Fruit fly (Drosophila melanogaster): ENCODE results near the gene MnM.

The MnM gene

dm6 chr3L:3159309-3160194 lies 18.8 kb downstream of the MnM start, which contains the start of the genes ND-30 and CG15812 (continued):
- TF ChIP-seq nmo (GFP tag; optimal IDR thresholded peaks at IDR 0.05) (peak; percentile 48), CG6254 (GFP tag; optimal IDR thresholded peaks at IDR 0.05) (no peak), E2f2 (GFP tag; IDR thresholded peaks at IDR 0.05) (0 out of 2 replicates have a peak, but pooled peaks have one; percentile 13), so (GFP tag; IDR thresholded peaks at IDR 0.05) (no peak), CG1603 (tag; optimal IDR thresholded peaks at IDR 0.05) (peak; percentile 99), lov (optimal IDR thresholded peaks at IDR 0.05) (no peak), lov (GFP tag; IDR thresholded peaks at IDR 0.05) (no peak), CG33213 (GFP tag; optimal IDR thresholded peaks at IDR 0.05) (no peak), CG9876 (GFP tag; optimal IDR thresholded peaks at IDR 0.05) (no peak), cas (GFP tag; IDR thresholded peaks at IDR 0.05) (no peak), pb (GFP tag; optimal IDR thresholded peaks at IDR 0.05) (no peak), Hmr (GFP tag; optimal IDR thresholded peaks at IDR 0.05) (no peak), CG12236 (GFP tag; optimal IDR thresholded peaks at IDR 0.05) (no peak), sr (GFP tag; IDR thresholded peaks at IDR 0.05) (no peak), CG18476 (GFP tag; optimal IDR thresholded peaks at IDR 0.05) (no peak), Stat92E (GFP tag; optimal IDR thresholded peaks at IDR 0.05) (peak in 1 of 3 experiments; percentile 43), CG2889 (GFP tag; IDR thresholded peaks at IDR 0.05) (no peak), Elba2 (GFP tag; optimal IDR thresholded peaks at IDR 0.05) (peak; percentile 95), Max (GFP tag; optimal IDR thresholded peaks at IDR 0.05) (no peak), CG30020 (tag; optimal IDR thresholded peaks at IDR 0.05) (peak; percentile 92), Sox100B (GFP tag; optimal IDR thresholded peaks at IDR 0.05) (no peak), Ptx1 (GFP tag; IDR thresholded peaks at IDR 0.05) (no peak), CG17385 (GFP tag; optimal IDR thresholded peaks at IDR 0.05) (no peak), CG9797 (GFP tag; optimal IDR thresholded peaks at IDR 0.05) (peak; percentile 38), CG14710 (tag; optimal IDR thresholded peaks at IDR 0.05) (peak; percentile 51), CG2202 (tag; optimal IDR thresholded peaks at IDR 0.05) (no peak), toy (GFP tag; IDR thresholded peaks at IDR 0.05) (no peak), disco-r (GFP tag; optimal IDR thresholded peaks at IDR 0.05) (no peak), CG34376 (GFP tag; optimal IDR thresholded peaks at IDR 0.05) (no peak), unpg (GFP tag; optimal IDR thresholded peaks at IDR 0.05) (no peak), Dad (GFP tag; optimal IDR thresholded peaks at IDR 0.05) (no peak), CG12104 (GFP tag; optimal IDR thresholded peaks at IDR 0.05) (peak; percentile 14), zfh1 (GFP tag; IDR thresholded peaks at IDR 0.05) (no peak), CG13424 (tag; optimal IDR thresholded peaks at IDR 0.05) (peak; percentile 38), MESR4 (GFP tag; optimal IDR thresholded peaks at IDR 0.05) (peak; percentile 92), Hmx (GFP tag; optimal IDR thresholded peaks at IDR 0.05) (no peak), Pdp1 (GFP tag; optimal IDR thresholded peaks at IDR 0.05) (peak in 1 of 2 experiments; percentile 97), gsb (GFP tag; IDR thresholded peaks at IDR 0.05) (no peak)

- no peak for TF ChIP-seq Lpt (GFP tag; optimal IDR thresholded peaks at IDR 0.05)
- no peak for TF ChIP-seq sisA (GFP tag; IDR thresholded peaks at IDR 0.05)
- TF ChIP-seq CG13287 (GFP tag; IDR thresholded peaks at IDR 0.05; ENCODE audit: partially characterized antibody) = no peak
- TF ChIP-seq luna (GFP tag; optimal IDR thresholded peaks at IDR 0.05) = no peak
- TF ChIP-seq CG12391 (tag; optimal IDR thresholded peaks at IDR 0.05) = no peak
- TF ChIP-seq Atf3 (GFP tag; optimal IDR thresholded peaks at IDR 0.05) = no peak
- no peak for TF ChIP-seq CG17359 (tag; optimal IDR thresholded peaks at IDR 0.05)
- no peak for TF ChIP-seq gro (GFP tag; optimal IDR thresholded peaks at IDR 0.05)
- no peak for TF ChIP-seq CG8924 (tag; optimal IDR thresholded peaks at IDR 0.05)
- TF ChIP-seq Hr51 (GFP tag; optimal IDR thresholded peaks at IDR 0.05) = no peak
- no peak for TF ChIP-seq Dref (GFP tag; IDR thresholded peaks at IDR 0.05)
- no peak for TF ChIP-seq ab (GFP tag; optimal IDR thresholded peaks at IDR 0.05)
- no peak for TF ChIP-seq CG11696 (GFP tag; IDR thresholded peaks at IDR 0.05)
- no peak for TF ChIP-seq CG7928 (GFP tag; optimal IDR thresholded peaks at IDR 0.05)
- TF ChIP-seq Sox100B (GFP tag; optimal IDR thresholded peaks at IDR 0.05) = no peak
These were observed 20.7 kb downstream of the MnM start for dm6 chr3L:3157651-3158050.
